Fruit fly (Drosophila melanogaster) whole organism, wandering third instar larva: Measurements from ENCODE around the gene CG4022.

Experiments used
- Abd-B ChIP-seq: fragments of >200 bp; optimal IDR thresholded peaks from 2 replicates; lab custom pipeline; 2017; ENCODE audit warnings: missing biosample characterization, missing genetic modification characterization
- CG32264 ChIP-seq: fragments of 200-800 bp; sonication (Bioruptor generic); optimal IDR thresholded peaks from 2 replicates; lab custom pipeline; 2016; ENCODE audit warnings: missing biosample characterization, missing genetic modification characterization
- CG9705 ChIP-seq: fragments of 200-800 bp; sonication (Bioruptor generic); optimal IDR thresholded peaks from 2 replicates; lab custom pipeline; 2018; ENCODE audit warnings: missing biosample characterization, mild to moderate bottlenecking, missing genetic modification characterization
- CrebA ChIP-seq: fragments of 200-800 bp; sonication (Bioruptor generic); optimal IDR thresholded peaks from 2 replicates; lab custom pipeline; 2016; ENCODE audit warnings: missing biosample characterization, mild to moderate bottlenecking, missing genetic modification characterization, borderline replicate concordance
- Dfd ChIP-seq: fragments of >200 bp; optimal IDR thresholded peaks from 2 replicates; lab custom pipeline; 2017; ENCODE audit warnings: missing biosample characterization, missing genetic modification characterization
- Dif ChIP-seq: fragments of 200-275, 200-300 bp; sonication (Bioruptor generic); optimal IDR thresholded peaks from 2 replicates; lab custom pipeline; 2018; ENCODE audit warnings: missing biosample characterization, missing genetic modification characterization; ENCODE audit not compliant: partially characterized antibody
- GATAd ChIP-seq: sonication (Bioruptor generic); optimal IDR thresholded peaks from 2 replicates; lab custom pipeline; 2016; ENCODE audit warnings: missing biosample characterization, missing genetic modification characterization
- HLH106 ChIP-seq: fragments of 200-800 bp; optimal IDR thresholded peaks from 3 replicates; lab custom pipeline; 2019; ENCODE audit warnings: missing biosample characterization, mild to moderate bottlenecking, missing genetic modification characterization, moderate library complexity
- Hnf4 ChIP-seq: fragments of 200-800 bp; sonication (Bioruptor generic); optimal IDR thresholded peaks from 2 replicates; lab custom pipeline; 2016; ENCODE audit warnings: missing biosample characterization, mild to moderate bottlenecking, missing genetic modification characterization
- Hr78 ChIP-seq: fragments of >200 bp; optimal IDR thresholded peaks from 2 replicates; lab custom pipeline; 2017; ENCODE audit warnings: missing biosample characterization, missing genetic modification characterization
- Hr83 ChIP-seq: fragments of 200-300 bp; sonication (Bioruptor generic); optimal IDR thresholded peaks from 2 replicates; lab custom pipeline; 2016; ENCODE audit warnings: missing biosample characterization, mild to moderate bottlenecking, missing genetic modification characterization, moderate library complexity; ENCODE audit not compliant: poor library complexity, severe bottlenecking
- Jra ChIP-seq: sonication (Bioruptor generic); optimal IDR thresholded peaks from 2 replicates; lab custom pipeline; 2016; ENCODE audit warnings: missing biosample characterization, missing genetic modification characterization
- Mio ChIP-seq: sonication (Bioruptor generic); optimal IDR thresholded peaks from 2 replicates; lab custom pipeline; 2016; ENCODE audit warnings: missing biosample characterization, missing genetic modification characterization
- Myc ChIP-seq: fragments of >200 bp; optimal IDR thresholded peaks from 2 replicates; lab custom pipeline; 2017
- N ChIP-seq: fragments of >200 bp; optimal IDR thresholded peaks from 2 replicates; lab custom pipeline; 2018; ENCODE audit warnings: missing biosample characterization, missing external identifiers, missing genetic modification characterization
- OdsH ChIP-seq: fragments of 200-800 bp; sonication (Bioruptor generic); optimal IDR thresholded peaks from 2 replicates; lab custom pipeline; 2016; ENCODE audit warnings: missing biosample characterization, mild to moderate bottlenecking, missing genetic modification characterization
- Rel ChIP-seq, 2 experiments: fragments of 200-800 bp; sonication (Bioruptor generic) in 1 of 2; optimal IDR thresholded peaks; 2 replicates in 1 of 2; 3 replicates in 1 of 2; lab custom pipeline; 2016 to 2019; ENCODE audit warnings: mild to moderate bottlenecking in 2 of 2, missing biosample characterization in 2 of 2, missing genetic modification characterization in 2 of 2, moderate library complexity in 1 of 2
- Sp1 ChIP-seq: fragments of 200-800 bp; sonication (Bioruptor generic); optimal IDR thresholded peaks from 3 replicates; lab custom pipeline; 2019; ENCODE audit warnings: missing biosample characterization, mild to moderate bottlenecking, missing genetic modification characterization, moderate library complexity
- Vsx2 ChIP-seq: fragments of 200-300, 225-300 bp; sonication (Bioruptor generic); optimal IDR thresholded peaks from 2 replicates; lab custom pipeline; 2018; ENCODE audit warnings: missing biosample characterization, missing genetic modification characterization; ENCODE audit not compliant: partially characterized antibody
- br ChIP-seq: fragments of 200-800 bp; sonication (Bioruptor generic); optimal IDR thresholded peaks from 2 replicates; lab custom pipeline; 2016; ENCODE audit warnings: missing biosample characterization, missing genetic modification characterization
- brk ChIP-seq: fragments of 200-800 bp; sonication (Bioruptor generic); optimal IDR thresholded peaks from 2 replicates; lab custom pipeline; 2016; ENCODE audit warnings: missing biosample characterization, mild to moderate bottlenecking, missing genetic modification characterization
- dl ChIP-seq, 2 experiments: fragments of 175-275, 200-275 bp in 1 of 2; fragments of 200-275 bp in 1 of 2; sonication (Bioruptor generic); optimal IDR thresholded peaks; lab custom pipeline; 2018; ENCODE audit warnings: mild to moderate bottlenecking in 2 of 2, missing biosample characterization in 2 of 2, missing genetic modification characterization in 2 of 2, moderate library complexity in 2 of 2; ENCODE audit not compliant: partially characterized antibody in 2 of 2, insufficient read depth in 1 of 2
- dmrt93B ChIP-seq: fragments of 200-800 bp; sonication (Bioruptor generic); optimal IDR thresholded peaks from 2 replicates; lab custom pipeline; 2018; ENCODE audit warnings: missing biosample characterization, mild to moderate bottlenecking, missing genetic modification characterization
- dsf ChIP-seq: sonication (Bioruptor generic); optimal IDR thresholded peaks from 2 replicates; lab custom pipeline; 2016; ENCODE audit warnings: missing biosample characterization, missing genetic modification characterization, borderline replicate concordance
- ey ChIP-seq: fragments of 200-800 bp; sonication (Bioruptor generic); optimal IDR thresholded peaks from 2 replicates; lab custom pipeline; 2016; ENCODE audit warnings: missing biosample characterization, missing genetic modification characterization
- foxo ChIP-seq, 2 experiments: fragments of 200-800 bp; sonication (Bioruptor generic); optimal IDR thresholded peaks; 2 replicates in 1 of 2; 3 replicates in 1 of 2; lab custom pipeline; 2016 to 2017; ENCODE audit warnings: missing biosample characterization in 2 of 2, missing genetic modification characterization in 2 of 2
- fru ChIP-seq: fragments of 200-800 bp; sonication (Bioruptor generic); optimal IDR thresholded peaks from 3 replicates; lab custom pipeline; 2016; ENCODE audit warnings: missing biosample characterization, mild to moderate bottlenecking, missing genetic modification characterization
- h ChIP-seq: fragments of 200-800 bp; sonication (Bioruptor generic); optimal IDR thresholded peaks from 3 replicates; lab custom pipeline; 2016; ENCODE audit warnings: missing biosample characterization, mild to moderate bottlenecking, missing genetic modification characterization
- jim ChIP-seq: fragments of 175-275, 200-325 bp; sonication (Bioruptor generic); optimal IDR thresholded peaks from 2 replicates; lab custom pipeline; 2016; ENCODE audit warnings: missing biosample characterization, mild to moderate bottlenecking, missing genetic modification characterization
- lola ChIP-seq: fragments of >200 bp; optimal IDR thresholded peaks from 2 replicates; lab custom pipeline; 2017; ENCODE audit warnings: missing biosample characterization, missing genetic modification characterization
- pan ChIP-seq: fragments of >200 bp; optimal IDR thresholded peaks from 2 replicates; lab custom pipeline; 2017
- psq ChIP-seq: fragments of 200-800 bp; sonication (Bioruptor generic); optimal IDR thresholded peaks from 3 replicates; lab custom pipeline; 2017; ENCODE audit warnings: missing biosample characterization, mild to moderate bottlenecking, missing genetic modification characterization, moderate library complexity
- rgr ChIP-seq: fragments of 200-800 bp; sonication (Bioruptor generic); optimal IDR thresholded peaks from 3 replicates; lab custom pipeline; 2016; ENCODE audit warnings: missing biosample characterization, mild to moderate bottlenecking, missing genetic modification characterization
- sage ChIP-seq: fragments of 200-800 bp; sonication (Bioruptor generic); optimal IDR thresholded peaks from 2 replicates; lab custom pipeline; 2016; ENCODE audit warnings: missing biosample characterization, mild to moderate bottlenecking, missing genetic modification characterization
- sv ChIP-seq: fragments of 200-800 bp; sonication (Bioruptor generic); optimal IDR thresholded peaks from 3 replicates; lab custom pipeline; 2016; ENCODE audit warnings: missing biosample characterization, missing genetic modification characterization
- tai ChIP-seq: sonication (Bioruptor generic); optimal IDR thresholded peaks from 2 replicates; lab custom pipeline; 2016; ENCODE audit warnings: missing biosample characterization, missing genetic modification characterization
- usp ChIP-seq: fragments of >200 bp; optimal IDR thresholded peaks from 2 replicates; lab custom pipeline; 2017; ENCODE audit warnings: missing biosample characterization, missing genetic modification characterization
- woc ChIP-seq: sonication (Bioruptor generic); optimal IDR thresholded peaks from 2 replicates; lab custom pipeline; 2016; ENCODE audit warnings: missing biosample characterization, mild to moderate bottlenecking, missing genetic modification characterization

CG4022 gene

DNA sequence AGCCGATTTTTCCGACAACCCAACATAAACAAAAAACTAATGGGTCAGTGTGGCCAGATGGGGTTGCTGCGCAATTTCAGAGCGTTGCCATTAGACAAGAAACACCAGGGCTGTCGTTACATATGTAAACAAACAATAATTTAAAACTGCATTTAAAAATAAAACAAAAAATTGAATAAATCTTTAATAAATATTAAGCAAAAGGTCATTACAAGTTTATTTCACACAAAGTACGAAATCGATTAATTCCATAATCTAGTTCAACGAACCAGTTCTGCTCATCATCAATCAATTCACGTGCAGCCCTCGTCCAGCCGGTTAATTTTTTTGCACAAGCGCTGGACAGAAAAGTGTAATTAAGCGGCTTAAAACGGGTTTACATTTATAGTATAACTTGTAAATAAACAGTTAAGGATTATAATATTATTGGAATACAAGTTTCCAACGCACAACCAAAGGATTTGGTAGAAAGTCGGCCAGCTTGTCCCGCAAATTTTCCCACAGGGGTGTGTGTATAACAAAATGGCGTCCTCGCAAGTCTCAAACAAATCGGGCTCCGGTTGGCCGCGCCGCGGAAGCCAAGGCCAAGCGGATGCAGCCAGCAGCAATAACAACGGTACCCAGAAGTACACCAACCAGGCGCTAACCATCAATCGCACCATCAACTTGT lies at the start of gene CG4022, which contains the start of gene Cpsf5:
Gene CG4022 (minus strand): TSS at position 79 of the 670 bp plus-strand sequence.
Gene Cpsf5 (plus strand): TSS at position 285 of the 670 bp plus-strand sequence.
- TF ChIP-seq Jra (GFP tag; lab: Kevin White, UChicago) (peak; percentile 77), OdsH (GFP tag; lab: Kevin White, UChicago) (peak; percentile 77), dsf (GFP tag; lab: Kevin White, UChicago) (peak; percentile 71), Abd-B (no peak), psq (GFP tag; lab: Kevin White, UChicago) (peak; percentile 58), h (GFP tag; lab: Kevin White, UChicago) (peak; percentile 77), sv (GFP tag; lab: Kevin White, UChicago) (peak; percentile 81), Rel (GFP tag; optimal IDR thresholded peaks at IDR 0.05; lab: Kevin White, UChicago) (no peak), Rel (tag; optimal IDR thresholded peaks at IDR 0.05; lab: Kevin White, UChicago) (peak; percentile 60), Dfd (GFP tag; lab: Kevin White, UChicago) (no peak), N (no peak), fru (GFP tag; lab: Kevin White, UChicago) (peak; percentile 61), CrebA (GFP tag; lab: Kevin White, UChicago) (no peak), rgr (GFP tag; lab: Kevin White, UChicago) (peak; percentile 88), Vsx2 (GFP tag; lab: Kevin White, UChicago) (no peak), sage (peak; percentile 56), pan (lab: Kevin White, UChicago) (no peak), lola (GFP tag; lab: Kevin White, UChicago) (no peak), brk (GFP tag; lab: Kevin White, UChicago) (peak; percentile 86), Hr78 (GFP tag; lab: Kevin White, UChicago) (no peak), ey (peak; percentile 81), woc (GFP tag; lab: Kevin White, UChicago) (peak; percentile 66), dmrt93B (GFP tag; lab: Kevin White, UChicago) (no peak), dl (GFP tag; optimal IDR thresholded peaks at IDR 0.05; lab: Kevin White, UChicago; ENCODE audit: insufficient read depth in 1 of 2, partially characterized antibody in 2 of 2) (no peak), tai (no peak), Hnf4 (peak; percentile 77), foxo (GFP tag; optimal IDR thresholded peaks at IDR 0.05; lab: Kevin White, UChicago) (peak in 1 of 2 experiments; percentile 86), Sp1 (peak; percentile 76), GATAd (GFP tag; lab: Kevin White, UChicago) (peak; percentile 22), Myc (lab: Kevin White, UChicago) (no peak), CG32264 (no peak), Mio (no peak), HLH106 (tag; lab: Kevin White, UChicago) (peak; percentile 84), jim (GFP tag; lab: Kevin White, UChicago) (no peak), usp (GFP tag; lab: Kevin White, UChicago) (no peak), CG9705 (GFP tag; lab: Kevin White, UChicago) (peak; percentile 77), Hr83 (peak; percentile 22), br (GFP tag; lab: Kevin White, UChicago) (peak; percentile 78), Dif (GFP tag; lab: Kevin White, UChicago) (no peak)

DNA sequence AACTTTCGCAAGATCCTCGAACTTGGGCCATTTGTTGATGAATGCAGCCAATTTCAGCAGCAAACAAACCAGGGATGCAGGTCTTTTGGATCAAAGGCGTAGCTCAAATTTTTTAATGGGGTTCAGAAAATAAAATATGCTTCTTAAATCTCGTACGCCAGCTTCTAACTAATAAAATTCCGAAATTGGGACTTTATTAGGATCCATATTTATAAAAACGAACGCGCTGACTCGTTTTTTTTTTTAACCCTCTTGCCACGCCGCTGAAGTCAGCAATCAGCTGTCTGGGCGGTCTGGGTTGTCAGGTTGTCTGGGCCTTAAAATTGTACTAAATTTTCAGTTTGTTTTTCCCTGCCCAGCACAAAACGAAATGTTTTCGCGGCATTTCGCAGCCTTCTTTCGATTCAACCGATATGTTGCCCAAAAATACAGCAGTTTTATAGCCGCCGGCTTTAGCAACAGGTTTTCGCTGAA lies 47.0 kb upstream of the CG4022 start, which contains the start of gene CG3437:
Gene CG3437 (minus strand): TSS at position 51 of the 474 bp plus-strand sequence.
- peak; percentile 99 for TF ChIP-seq Hnf4
- TF ChIP-seq Jra (GFP tag; lab: Kevin White, UChicago): peak; percentile 98
- TF ChIP-seq OdsH (GFP tag; lab: Kevin White, UChicago): peak; percentile 99
- peak; percentile 99 for TF ChIP-seq woc (GFP tag; lab: Kevin White, UChicago)
- TF ChIP-seq psq (GFP tag; lab: Kevin White, UChicago): peak; percentile 97
- peak; percentile 98 for TF ChIP-seq GATAd (GFP tag; lab: Kevin White, UChicago)
- peak; percentile 96 for TF ChIP-seq dsf (GFP tag; lab: Kevin White, UChicago)
- no peak for TF ChIP-seq tai
- peak; percentile 99 for TF ChIP-seq br (GFP tag; lab: Kevin White, UChicago)
- no peak for TF ChIP-seq lola (GFP tag; lab: Kevin White, UChicago)
- peak; percentile 99 for TF ChIP-seq fru (GFP tag; lab: Kevin White, UChicago)
- TF ChIP-seq Vsx2 (GFP tag; lab: Kevin White, UChicago): no peak
- no peak for TF ChIP-seq N
- TF ChIP-seq HLH106 (tag; lab: Kevin White, UChicago): peak; percentile 99
- peak; percentile 97 for TF ChIP-seq Mio
- no peak for TF ChIP-seq pan (lab: Kevin White, UChicago)
- peak; percentile 99 for TF ChIP-seq CG9705 (GFP tag; lab: Kevin White, UChicago)
- peak; percentile 100 for TF ChIP-seq Sp1
- TF ChIP-seq CG32264: peak; percentile 99
- TF ChIP-seq Dif (GFP tag; lab: Kevin White, UChicago): no peak
- no peak for TF ChIP-seq Hr78 (GFP tag; lab: Kevin White, UChicago)
- peak; percentile 100 for TF ChIP-seq rgr (GFP tag; lab: Kevin White, UChicago)
- TF ChIP-seq Hr83: peak; percentile 99
- TF ChIP-seq dl (GFP tag; optimal IDR thresholded peaks at IDR 0.05; lab: Kevin White, UChicago; ENCODE audit: insufficient read depth in 1 of 2, partially characterized antibody in 2 of 2): no peak
- TF ChIP-seq ey: peak; percentile 99
- TF ChIP-seq foxo (GFP tag; optimal IDR thresholded peaks at IDR 0.05; lab: Kevin White, UChicago): peak; percentile 99 to 100
- TF ChIP-seq Abd-B: no peak
- peak; percentile 92 for TF ChIP-seq Dfd (GFP tag; lab: Kevin White, UChicago)
- TF ChIP-seq Myc (lab: Kevin White, UChicago): no peak
- peak; percentile 98 for TF ChIP-seq sage
- no peak for TF ChIP-seq usp (GFP tag; lab: Kevin White, UChicago)
- peak; percentile 95 for TF ChIP-seq Rel (GFP tag; optimal IDR thresholded peaks at IDR 0.05; lab: Kevin White, UChicago)
- TF ChIP-seq Rel (tag; optimal IDR thresholded peaks at IDR 0.05; lab: Kevin White, UChicago): peak; percentile 89
- no peak for TF ChIP-seq CrebA (GFP tag; lab: Kevin White, UChicago)
- TF ChIP-seq jim (GFP tag; lab: Kevin White, UChicago): peak; percentile 91
- TF ChIP-seq brk (GFP tag; lab: Kevin White, UChicago): peak; percentile 98
- TF ChIP-seq sv (GFP tag; lab: Kevin White, UChicago): peak; percentile 98
- TF ChIP-seq h (GFP tag; lab: Kevin White, UChicago): peak; percentile 99
- TF ChIP-seq dmrt93B (GFP tag; lab: Kevin White, UChicago): peak; percentile 99
- TF ChIP-seq, all 38 proteins: peak for 26
